Worm (Caenorhabditis elegans) whole organism, L3 larva: ENCODE results near the gene wht-8.

Experiments used
- aly-2 ChIP-seq: fragments of 150-350 bp; optimal IDR thresholded peaks from 2 replicates; lab custom pipeline; 2014; ENCODE audit warnings: missing biosample characterization, missing genetic modification characterization
- daf-12 ChIP-seq: fragments of 150-350 bp; optimal IDR thresholded peaks from 2 replicates; lab custom pipeline; 2014; ENCODE audit warnings: missing biosample characterization, missing genetic modification reagents, missing genetic modification characterization
- elt-3 ChIP-seq, 3 experiments: fragments of 150-350 bp in 1 of 3; sonication (generic microtip) in 2 of 3; optimal IDR thresholded peaks; 2 replicates in 2 of 3; 4 replicates in 1 of 3; lab custom pipeline; 2014 to 2017; ENCODE audit warnings: missing biosample characterization in 3 of 3, missing genetic modification characterization in 3 of 3
- nhr-12 ChIP-seq: fragments of 150-350 bp; optimal IDR thresholded peaks from 2 replicates; lab custom pipeline; 2014; ENCODE audit warnings: missing biosample characterization, missing genetic modification characterization
- nhr-76 ChIP-seq: fragments of 150-350 bp; sonication (generic microtip); optimal IDR thresholded peaks from 5 replicates; lab custom pipeline; 2014; ENCODE audit warnings: missing biosample characterization, missing genetic modification characterization
- pqm-1 ChIP-seq: fragments of 150-350 bp; optimal IDR thresholded peaks from 2 replicates; lab custom pipeline; 2017; ENCODE audit warnings: missing biosample characterization, missing genetic modification characterization, inconsistent platforms

- TF ChIP-seq nhr-76 (tag; lab: Kevin White, UChicago) = no peak
- no peak for TF ChIP-seq daf-12 (tag; lab: Kevin White, UChicago)
- TF ChIP-seq pqm-1 = no peak
- TF ChIP-seq nhr-12 (tag; lab: Kevin White, UChicago) = no peak
- TF ChIP-seq aly-2 (tag; lab: Kevin White, UChicago) = no peak
- no peak for TF ChIP-seq elt-3 (tag; optimal IDR thresholded peaks at IDR 0.05; lab: Kevin White, UChicago)
Measured at ce11 chrIII:11238790-11239189, 20.2 kb downstream of the wht-8 start.
